Fruit fly (Drosophila melanogaster): Measurements from ENCODE around the gene CG42724.

CG42724 gene

DNA sequence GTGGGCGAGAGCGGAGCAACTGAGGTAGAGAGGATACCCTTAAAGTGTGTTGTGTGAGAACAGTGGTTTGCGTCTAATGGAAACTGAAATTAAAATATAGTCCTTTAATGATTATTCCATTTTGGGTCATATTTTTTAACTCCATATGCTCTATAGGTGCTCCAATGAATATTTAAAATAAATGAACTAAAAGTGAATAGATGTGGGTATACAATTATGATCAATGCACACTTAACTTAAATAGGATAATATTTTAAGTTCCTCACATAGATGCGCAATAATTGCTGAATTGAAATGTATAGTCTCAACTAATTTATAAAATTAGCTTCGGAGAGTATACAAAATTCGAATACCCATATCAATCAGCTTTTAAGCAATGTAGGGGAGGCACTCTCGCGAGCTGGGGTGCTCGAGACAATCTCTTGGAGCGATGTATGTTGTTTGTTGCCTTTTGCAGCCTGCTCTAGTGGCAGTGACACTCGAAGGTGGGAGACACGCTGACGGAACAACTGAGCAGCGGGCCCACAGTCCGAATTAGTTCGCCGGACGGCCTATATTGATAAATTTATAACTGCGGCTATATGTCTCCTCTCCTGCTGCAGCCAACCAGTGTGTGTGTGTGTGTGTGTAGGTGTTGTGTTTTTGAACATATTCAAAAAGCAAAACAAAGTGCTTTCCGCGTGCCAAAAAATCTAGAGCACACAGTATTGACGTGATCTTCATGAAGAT lies 14.3 kb downstream of the CG42724 start (continued):
- TF ChIP-seq Tbp (GFP tag; optimal IDR thresholded peaks at IDR 0.05) (no peak), Eip74EF (GFP tag; optimal IDR thresholded peaks at IDR 0.05) (peak in 1 of 2 experiments; percentile 82), CG1832 (GFP tag; optimal IDR thresholded peaks at IDR 0.05) (no peak), CG15073 (GFP tag; optimal IDR thresholded peaks at IDR 0.05) (peak; percentile 14), Max (GFP tag; optimal IDR thresholded peaks at IDR 0.05) (peak; percentile 65), ci (GFP tag; IDR thresholded peaks at IDR 0.05) (peak; percentile 55; the same call in 1 of the 3 replicates), Six4 (GFP tag; optimal IDR thresholded peaks at IDR 0.05) (peak; percentile 57), CG6175 (GFP tag; IDR thresholded peaks at IDR 0.05) (no peak), CG7372 (GFP tag; IDR thresholded peaks at IDR 0.05) (peak; percentile 15; the same call in 1 of the 2 replicates), CG32767 (GFP tag; IDR thresholded peaks at IDR 0.05) (no peak; the same call in 1 of the 2 replicates), Mrtf (GFP tag; IDR thresholded peaks at IDR 0.05) (peak; percentile 59; the same call in 1 of the 3 replicates), Chrac-16 (GFP tag; optimal IDR thresholded peaks at IDR 0.05) (peak; percentile 69), CG7987 (GFP tag; optimal IDR thresholded peaks at IDR 0.05) (no peak), CG2116 (GFP tag; optimal IDR thresholded peaks at IDR 0.05) (peak; percentile 32), NK7.1 (GFP tag; optimal IDR thresholded peaks at IDR 0.05) (peak; percentile 41), stc (GFP tag; IDR thresholded peaks at IDR 0.05) (peak; percentile 73), eyg (GFP tag; optimal IDR thresholded peaks at IDR 0.05) (no peak), HHEX (GFP tag; optimal IDR thresholded peaks at IDR 0.05) (peak; percentile 69), Dad (GFP tag; optimal IDR thresholded peaks at IDR 0.05) (peak; percentile 30), CG17186 (GFP tag; optimal IDR thresholded peaks at IDR 0.05) (peak; percentile 21), CoRest (tag; optimal IDR thresholded peaks at IDR 0.05) (peak; percentile 90), Hr3 (GFP tag; optimal IDR thresholded peaks at IDR 0.05) (peak; percentile 77), pfk (GFP tag; optimal IDR thresholded peaks at IDR 0.05) (no peak), dm (GFP tag; optimal IDR thresholded peaks at IDR 0.05) (peak; percentile 49), CG14860 (GFP tag; IDR thresholded peaks at IDR 0.05; ENCODE audit: partially characterized antibody) (no peak), CG17328 (GFP tag; IDR thresholded peaks at IDR 0.05) (peak; percentile 48), hb (GFP tag; IDR thresholded peaks at IDR 0.05; ENCODE audit: partially characterized antibody) (no peak; the same call in 2 of the 3 replicates), Hsf (GFP tag; optimal IDR thresholded peaks at IDR 0.05) (peak; percentile 82), CG10209 (GFP tag; optimal IDR thresholded peaks at IDR 0.05) (peak; percentile 86), CG18476 (GFP tag; optimal IDR thresholded peaks at IDR 0.05) (peak; percentile 72), sd (tag; optimal IDR thresholded peaks at IDR 0.05) (no peak), Atf-2 (GFP tag; optimal IDR thresholded peaks at IDR 0.05) (peak; percentile 65), CG6854 (GFP tag; optimal IDR thresholded peaks at IDR 0.05) (peak; percentile 80), CG9609 (GFP tag; optimal IDR thresholded peaks at IDR 0.05) (peak; percentile 51), kni (GFP tag; optimal IDR thresholded peaks at IDR 0.05) (no peak), CG12659 (GFP tag; optimal IDR thresholded peaks at IDR 0.05) (peak; percentile 89), CG12391 (tag; optimal IDR thresholded peaks at IDR 0.05) (peak; percentile 88), Pdp1 (GFP tag; optimal IDR thresholded peaks at IDR 0.05) (peak in 1 of 2 experiments; percentile 69), CG11723 (GFP tag; optimal IDR thresholded peaks at IDR 0.05) (no peak), CG17802 (tag; optimal IDR thresholded peaks at IDR 0.05) (peak; percentile 28), CG11504 (tag; optimal IDR thresholded peaks at IDR 0.05) (no peak), CG17912 (GFP tag; optimal IDR thresholded peaks at IDR 0.05) (no peak), CG6765 (GFP tag; optimal IDR thresholded peaks at IDR 0.05) (peak; percentile 60), jing (GFP tag; optimal IDR thresholded peaks at IDR 0.05) (peak; percentile 78), h (optimal IDR thresholded peaks at IDR 0.05) (no peak), HLH54F (GFP tag; optimal IDR thresholded peaks at IDR 0.05) (peak; percentile 45), fd102C (GFP tag; optimal IDR thresholded peaks at IDR 0.05) (no peak), caup (GFP tag; optimal IDR thresholded peaks at IDR 0.05; ENCODE audit: severe bottlenecking) (peak; percentile 64)
